Worm (Caenorhabditis elegans) whole organism, young adult: ENCODE measurements around the gene T04A8.13.

Source experiments
- Y53F4B.3 ChIP-seq: fragments of 200-800 bp; sonication (Bioruptor generic); IDR thresholded peaks from 2 replicates; pipeline ENCODE4 v1.3.6; 2022; ENCODE audit warnings: missing genetic modification reagents, missing genetic modification characterization, missing compliant biosample characterization
- ceh-58 ChIP-seq: fragments of 200-800 bp; sonication (Bioruptor generic); IDR thresholded peaks from 2 replicates; pipeline ENCODE4 v1.3.6; 2022; ENCODE audit warnings: missing genetic modification characterization, missing compliant biosample characterization
- ceh-91 ChIP-seq: fragments of 200-800 bp; sonication (Bioruptor generic); IDR thresholded peaks from 2 replicates; pipeline ENCODE4 v1.3.6; 2022; ENCODE audit warnings: missing genetic modification reagents, missing genetic modification characterization, missing compliant biosample characterization
- egrh-3 ChIP-seq: fragments of 200-800 bp; sonication (Bioruptor generic); IDR thresholded peaks from 2 replicates; pipeline ENCODE4 v1.3.6; 2022; ENCODE audit warnings: missing genetic modification reagents, missing genetic modification characterization, missing compliant biosample characterization
- mxl-1 ChIP-seq: sonication (generic microtip); optimal IDR thresholded peaks from 2 replicates; lab custom pipeline; 2016; ENCODE audit warnings: missing genetic modification characterization, missing compliant biosample characterization
- nfya-1 ChIP-seq: sonication (generic microtip); optimal IDR thresholded peaks from 2 replicates; lab custom pipeline; 2017; ENCODE audit warnings: antibody characterized with exemption, missing compliant biosample characterization, missing genetic modification characterization, borderline replicate concordance; ENCODE audit not compliant: insufficient read depth
- sdz-38 ChIP-seq: sonication (generic microtip); optimal IDR thresholded peaks from 2 replicates; lab custom pipeline; 2016; ENCODE audit warnings: missing genotype, missing genetic modification characterization, missing compliant biosample characterization
- somi-1 ChIP-seq: fragments of 200-800 bp; sonication (Bioruptor generic); optimal IDR thresholded peaks from 2 replicates; lab custom pipeline; 2018; ENCODE audit warnings: mild to moderate bottlenecking, missing genetic modification characterization, missing compliant biosample characterization
- tlf-1 ChIP-seq: fragments of 200-800 bp; sonication (Bioruptor generic); optimal IDR thresholded peaks from 2 replicates; lab custom pipeline; 2018; ENCODE audit warnings: mild to moderate bottlenecking, missing genetic modification characterization, missing compliant biosample characterization

ce11 chrIII:4668073-4668472 lies 38.7 kb upstream of the T04A8.13 start:
- TF ChIP-seq mxl-1 (no peak), ceh-58 (no peak), nfya-1 (tag; lab: Kevin White, UChicago) (no peak), Y53F4B.3 (no peak), ceh-91 (no peak), somi-1 (no peak), tlf-1 (no peak), sdz-38 (tag; lab: Kevin White, UChicago) (no peak), egrh-3 (GFP tag; lab: Robert Waterston, UW) (no peak)
